Fruit fly (Drosophila melanogaster): ENCODE measurements around the gene CG11841.

The CG11841 gene

dm6 chr3R:29087926-29088487, 37.2 kb downstream of the CG11841 start:
- no peak for TF ChIP-seq cic (GFP tag; optimal IDR thresholded peaks at IDR 0.05)
- TF ChIP-seq Mnt (GFP tag; optimal IDR thresholded peaks at IDR 0.05), result no peak
- TF ChIP-seq Crg-1 (GFP tag; optimal IDR thresholded peaks at IDR 0.05), result no peak
- no peak for TF ChIP-seq pad (GFP tag; optimal IDR thresholded peaks at IDR 0.05)
- no peak for TF ChIP-seq CG1620 (GFP tag; optimal IDR thresholded peaks at IDR 0.05)
- TF ChIP-seq CG11617 (GFP tag; optimal IDR thresholded peaks at IDR 0.05), result no peak
- no peak for TF ChIP-seq bab1 (GFP tag; optimal IDR thresholded peaks at IDR 0.05)
- no peak for TF ChIP-seq ovo (GFP tag; optimal IDR thresholded peaks at IDR 0.05)

dm6 chr3R:29088938-29089661, 38.2 kb downstream of the CG11841 start:
- no peak for TF ChIP-seq CG11617 (GFP tag; optimal IDR thresholded peaks at IDR 0.05)
- no peak for TF ChIP-seq CG12768 (GFP tag; optimal IDR thresholded peaks at IDR 0.05)
- peak; percentile 47 for TF ChIP-seq kay (GFP tag; ENCODE audit: borderline replicate concordance)
- TF ChIP-seq Hr96 (GFP tag; optimal IDR thresholded peaks at IDR 0.05), result no peak
- no peak for TF ChIP-seq cic (GFP tag; optimal IDR thresholded peaks at IDR 0.05)
- TF ChIP-seq CG7045 (GFP tag; optimal IDR thresholded peaks at IDR 0.05), result no peak
- TF ChIP-seq toe (GFP tag; optimal IDR thresholded peaks at IDR 0.05), result no peak
- TF ChIP-seq CG1620 (GFP tag; optimal IDR thresholded peaks at IDR 0.05), result no peak
- TF ChIP-seq Crg-1 (GFP tag; optimal IDR thresholded peaks at IDR 0.05), result no peak
- no peak for TF ChIP-seq Clk (GFP tag; optimal IDR thresholded peaks at IDR 0.05)
- TF ChIP-seq CG33017 (tag; optimal IDR thresholded peaks at IDR 0.05), result no peak
- TF ChIP-seq pad (GFP tag; optimal IDR thresholded peaks at IDR 0.05), result no peak
- no peak for TF ChIP-seq cnc (optimal IDR thresholded peaks at IDR 0.05)
- TF ChIP-seq CG5204 (GFP tag; optimal IDR thresholded peaks at IDR 0.05), result peak; percentile 7
- TF ChIP-seq tj (GFP tag; optimal IDR thresholded peaks at IDR 0.05), result no peak
- no peak for TF ChIP-seq Mnt (GFP tag; optimal IDR thresholded peaks at IDR 0.05)
- peak; percentile 21 for TF ChIP-seq CG14711 (tag; optimal IDR thresholded peaks at IDR 0.05)
- TF ChIP-seq CG7101 (tag; optimal IDR thresholded peaks at IDR 0.05), result no peak
- no peak for TF ChIP-seq ovo (GFP tag; optimal IDR thresholded peaks at IDR 0.05)
- TF ChIP-seq bab1 (GFP tag; optimal IDR thresholded peaks at IDR 0.05), result no peak

dm6 chr3R:29089662-29090007, 38.8 kb downstream of the CG11841 start:
- no peak for TF ChIP-seq kay (GFP tag; ENCODE audit: borderline replicate concordance)
- TF ChIP-seq tj (GFP tag; optimal IDR thresholded peaks at IDR 0.05), result no peak
- TF ChIP-seq ovo (GFP tag; optimal IDR thresholded peaks at IDR 0.05), result no peak
- no peak for TF ChIP-seq cnc (optimal IDR thresholded peaks at IDR 0.05)
- TF ChIP-seq CG7101 (tag; optimal IDR thresholded peaks at IDR 0.05), result no peak
- no peak for TF ChIP-seq Crg-1 (GFP tag; optimal IDR thresholded peaks at IDR 0.05)
- TF ChIP-seq toe (GFP tag; optimal IDR thresholded peaks at IDR 0.05), result no peak
- TF ChIP-seq CG12768 (GFP tag; optimal IDR thresholded peaks at IDR 0.05), result no peak

dm6 chr3R:29091609-29092008, 40.8 kb downstream of the CG11841 start:
- TF ChIP-seq pad (GFP tag; optimal IDR thresholded peaks at IDR 0.05) (no peak), toe (GFP tag; optimal IDR thresholded peaks at IDR 0.05) (no peak), Clk (GFP tag; optimal IDR thresholded peaks at IDR 0.05) (no peak), CG1620 (GFP tag; optimal IDR thresholded peaks at IDR 0.05) (no peak), Mnt (GFP tag; optimal IDR thresholded peaks at IDR 0.05) (no peak), tj (GFP tag; optimal IDR thresholded peaks at IDR 0.05) (no peak), CG7101 (tag; optimal IDR thresholded peaks at IDR 0.05) (no peak)

dm6 chr3R:29094152-29094551, 43.3 kb downstream of the CG11841 start:
- TF ChIP-seq CG7045 (GFP tag; optimal IDR thresholded peaks at IDR 0.05) (peak; percentile 21), Clk (GFP tag; optimal IDR thresholded peaks at IDR 0.05) (peak; percentile 25), CG1620 (GFP tag; optimal IDR thresholded peaks at IDR 0.05) (no peak)

- TF ChIP-seq bab1 (GFP tag; optimal IDR thresholded peaks at IDR 0.05) (no peak), pad (GFP tag; optimal IDR thresholded peaks at IDR 0.05) (no peak), Hr96 (GFP tag; optimal IDR thresholded peaks at IDR 0.05) (no peak), cnc (optimal IDR thresholded peaks at IDR 0.05) (no peak), CG7045 (GFP tag; optimal IDR thresholded peaks at IDR 0.05) (no peak), CG7101 (tag; optimal IDR thresholded peaks at IDR 0.05) (no peak), CG11617 (GFP tag; optimal IDR thresholded peaks at IDR 0.05) (no peak), kay (GFP tag; ENCODE audit: borderline replicate concordance) (no peak), CG14711 (tag; optimal IDR thresholded peaks at IDR 0.05) (no peak), cic (GFP tag; optimal IDR thresholded peaks at IDR 0.05) (no peak), ovo (GFP tag; optimal IDR thresholded peaks at IDR 0.05) (no peak)
Measured at dm6 chr3R:29095525-29095924, 44.7 kb downstream of the CG11841 start.

dm6 chr3R:29096009-29096443, 45.2 kb downstream of the CG11841 start:
- TF ChIP-seq CG11617 (GFP tag; optimal IDR thresholded peaks at IDR 0.05), result no peak
- no peak for TF ChIP-seq tj (GFP tag; optimal IDR thresholded peaks at IDR 0.05)
- TF ChIP-seq CG7045 (GFP tag; optimal IDR thresholded peaks at IDR 0.05), result no peak
- no peak for TF ChIP-seq Hr96 (GFP tag; optimal IDR thresholded peaks at IDR 0.05)
- TF ChIP-seq cnc (optimal IDR thresholded peaks at IDR 0.05), result no peak
- TF ChIP-seq CG7101 (tag; optimal IDR thresholded peaks at IDR 0.05), result no peak
- TF ChIP-seq pad (GFP tag; optimal IDR thresholded peaks at IDR 0.05), result no peak
- no peak for TF ChIP-seq Crg-1 (GFP tag; optimal IDR thresholded peaks at IDR 0.05)
- no peak for TF ChIP-seq CG12768 (GFP tag; optimal IDR thresholded peaks at IDR 0.05)
- TF ChIP-seq CG33017 (tag; optimal IDR thresholded peaks at IDR 0.05), result no peak
